Worm (Caenorhabditis elegans) whole organism, late embryonic: ENCODE measurements around the gene nid-1.

ENCODE experiments used
- ama-1 ChIP-seq: fragments of 150-350 bp; optimal IDR thresholded peaks from 2 replicates; lab custom pipeline; 2014
- ceh-2 ChIP-seq: sonication (generic microtip); optimal IDR thresholded peaks from 2 replicates; lab custom pipeline; 2016; ENCODE audit warnings: missing genotype, missing genetic modification characterization, missing compliant biosample characterization
- che-1 ChIP-seq: sonication (generic microtip); optimal IDR thresholded peaks from 2 replicates; lab custom pipeline; 2016; ENCODE audit warnings: mild to moderate bottlenecking, missing genetic modification characterization, missing compliant biosample characterization
- ets-4 ChIP-seq: sonication (generic microtip); optimal IDR thresholded peaks from 2 replicates; lab custom pipeline; 2016; ENCODE audit warnings: missing genetic modification characterization, missing compliant biosample characterization
- fkh-10 ChIP-seq: fragments of 150-350 bp; optimal IDR thresholded peaks from 2 replicates; lab custom pipeline; 2014; ENCODE audit warnings: missing biosample characterization, missing genetic modification reagents, missing genetic modification characterization
- gmeb-2 ChIP-seq: sonication (generic microtip); optimal IDR thresholded peaks from 2 replicates; lab custom pipeline; 2016; ENCODE audit warnings: missing genetic modification characterization, inconsistent platforms, missing compliant biosample characterization
- hlh-8 ChIP-seq: sonication (generic microtip); optimal IDR thresholded peaks from 2 replicates; lab custom pipeline; 2016; ENCODE audit warnings: missing genotype, missing genetic modification characterization, missing compliant biosample characterization
- nfya-1 ChIP-seq: sonication (generic microtip); optimal IDR thresholded peaks from 2 replicates; lab custom pipeline; 2017; ENCODE audit warnings: missing genetic modification characterization, mild to moderate bottlenecking, missing compliant biosample characterization, antibody characterized with exemption, moderate library complexity
- nhr-11 ChIP-seq: fragments of 150-350 bp; optimal IDR thresholded peaks from 2 replicates; lab custom pipeline; 2014; ENCODE audit warnings: missing biosample characterization, missing genetic modification characterization
- odd-2 ChIP-seq: sonication (generic microtip); optimal IDR thresholded peaks from 2 replicates; lab custom pipeline; 2017; ENCODE audit warnings: antibody characterized with exemption, mild to moderate bottlenecking, missing genetic modification characterization, missing compliant biosample characterization
- pat-9 ChIP-seq: fragments of 200-800 bp; sonication (Bioruptor generic); optimal IDR thresholded peaks from 2 replicates; lab custom pipeline; 2018; ENCODE audit warnings: mild to moderate bottlenecking, missing genetic modification characterization, moderate library complexity, missing compliant biosample characterization
- ref-2 ChIP-seq: sonication (generic microtip); optimal IDR thresholded peaks from 2 replicates; lab custom pipeline; 2016; ENCODE audit warnings: missing genetic modification characterization, missing compliant biosample characterization
- rnt-1 ChIP-seq: sonication (generic microtip); optimal IDR thresholded peaks from 2 replicates; lab custom pipeline; 2016; ENCODE audit warnings: missing genetic modification characterization, missing compliant biosample characterization
- unc-55 ChIP-seq: sonication (generic microtip); optimal IDR thresholded peaks from 2 replicates; lab custom pipeline; 2017; ENCODE audit warnings: missing biosample characterization, missing genetic modification reagents, missing genetic modification characterization

DNA sequence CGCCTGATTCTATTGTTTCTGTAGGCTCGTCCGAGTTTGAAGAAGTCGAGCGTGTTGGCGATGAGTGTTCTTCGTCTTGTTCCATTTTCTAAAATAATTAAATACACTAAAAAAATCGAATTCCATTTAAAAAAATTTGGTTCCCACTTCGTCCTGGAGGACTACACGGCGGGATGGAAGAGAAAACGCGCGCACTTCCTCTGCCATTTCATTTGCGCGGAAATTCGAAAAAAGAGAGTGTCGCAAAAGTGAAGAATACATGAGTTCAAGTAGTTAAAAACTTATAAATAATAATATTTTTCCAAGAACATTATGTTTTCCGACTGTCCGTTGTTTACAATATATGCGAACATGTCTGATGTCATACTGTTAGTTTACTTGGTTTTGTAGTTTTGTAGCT lies 40.0 kb upstream of the nid-1 start, which contains the start of gene T07F10.3:
- TF ChIP-seq ets-4 (tag; lab: Kevin White, UChicago) (peak; percentile 99), odd-2 (tag; lab: Kevin White, UChicago) (no peak), che-1 (tag; lab: Kevin White, UChicago) (no peak), ceh-2 (tag; lab: Kevin White, UChicago) (peak; percentile 96), ref-2 (tag; lab: Kevin White, UChicago) (peak; percentile 96), rnt-1 (tag; lab: Kevin White, UChicago) (peak; percentile 81), ama-1 (lab: Kevin White, UChicago) (no peak), nhr-11 (tag; lab: Kevin White, UChicago) (no peak), fkh-10 (GFP tag; lab: Kevin White, UChicago) (no peak), pat-9 (no peak), unc-55 (no peak), nfya-1 (tag; lab: Kevin White, UChicago) (peak; percentile 35), hlh-8 (tag; lab: Kevin White, UChicago) (peak; percentile 84), gmeb-2 (tag; lab: Kevin White, UChicago) (peak; percentile 18)
